Fruit fly (Drosophila melanogaster): Measurements from ENCODE around the gene CG42594.

dm6 chrX:4840548-4841098, at the start of gene CG42594:
- TF ChIP-seq psq (optimal IDR thresholded peaks at IDR 0.05), result no peak
- no peak for TF ChIP-seq Myc (optimal IDR thresholded peaks at IDR 0.05)
- no peak for TF ChIP-seq ttk (optimal IDR thresholded peaks at IDR 0.05)
